Worm (Caenorhabditis elegans): ENCODE results near the gene dgn-1.

dgn-1 gene

ce11 chrX:10909661-10910060, 19.1 kb downstream of the dgn-1 start:
- peak; percentile 30 for TF ChIP-seq nfya-1 (tag; optimal IDR thresholded peaks at IDR 0.05; ENCODE audit: insufficient read depth)
- TF ChIP-seq nhr-12 (tag; optimal IDR thresholded peaks at IDR 0.05): no peak
- peak; percentile 35 for TF ChIP-seq egl-5 (tag; optimal IDR thresholded peaks at IDR 0.05)

- peak; percentile 63 for TF ChIP-seq egl-5 (tag; optimal IDR thresholded peaks at IDR 0.05)
- no peak for TF ChIP-seq egl-27 (tag; optimal IDR thresholded peaks at IDR 0.05)
Measured at ce11 chrX:10907418-10907817, 21.4 kb downstream of the dgn-1 start.

ce11 chrX:10903416-10903815, 25.4 kb downstream of the dgn-1 start:
- TF ChIP-seq jun-1 (tag; optimal IDR thresholded peaks at IDR 0.05): no peak
- peak; percentile 16 for TF ChIP-seq nhr-23 (tag; optimal IDR thresholded peaks at IDR 0.05)
- TF ChIP-seq elt-2 (tag; optimal IDR thresholded peaks at IDR 0.05): peak; percentile 27
- no peak for TF ChIP-seq fkh-2 (tag; optimal IDR thresholded peaks at IDR 0.05)

- TF ChIP-seq nhr-23 (tag; optimal IDR thresholded peaks at IDR 0.05) (peak; percentile 84), pha-4 (tag; optimal IDR thresholded peaks at IDR 0.05) (no peak), nhr-237 (tag; optimal IDR thresholded peaks at IDR 0.05) (no peak), sea-2 (GFP tag; optimal IDR thresholded peaks at IDR 0.05) (no peak)
Measured at ce11 chrX:10902723-10903322, 26.0 kb downstream of the dgn-1 start, which contains the start of gene acbp-3. TSS of gene acbp-3 (plus strand) at chrX:10903272.

ce11 chrX:10901766-10902165, 27.0 kb downstream of the dgn-1 start:
- TF ChIP-seq nhr-28 (tag; optimal IDR thresholded peaks at IDR 0.05): no peak
- peak; percentile 92 for TF ChIP-seq pqm-1 (tag; optimal IDR thresholded peaks at IDR 0.05)
- TF ChIP-seq elt-2 (tag; optimal IDR thresholded peaks at IDR 0.05): peak; percentile 90
- TF ChIP-seq ceh-9 (tag; optimal IDR thresholded peaks at IDR 0.05): no peak
- peak; percentile 31 for TF ChIP-seq jun-1 (tag; optimal IDR thresholded peaks at IDR 0.05)
- peak; percentile 16 for TF ChIP-seq pha-4 (tag; optimal IDR thresholded peaks at IDR 0.05)

ce11 chrX:10900952-10901351, 27.8 kb downstream of the dgn-1 start:
- TF ChIP-seq nhr-237 (tag; optimal IDR thresholded peaks at IDR 0.05): no peak
- peak; percentile 40 for TF ChIP-seq fkh-2 (tag; optimal IDR thresholded peaks at IDR 0.05)
- no peak for TF ChIP-seq aly-2 (tag; optimal IDR thresholded peaks at IDR 0.05)
- TF ChIP-seq pha-4 (tag; optimal IDR thresholded peaks at IDR 0.05): peak; percentile 23
- no peak for TF ChIP-seq ceh-16 (tag; optimal IDR thresholded peaks at IDR 0.05)
- no peak for TF ChIP-seq nhr-25 (tag; optimal IDR thresholded peaks at IDR 0.05)
- peak; percentile 81 for TF ChIP-seq egl-5 (tag; optimal IDR thresholded peaks at IDR 0.05)
- no peak for TF ChIP-seq eor-1 (tag; optimal IDR thresholded peaks at IDR 0.05)
- peak; percentile 11 for TF ChIP-seq hmg-11 (tag; optimal IDR thresholded peaks at IDR 0.05)
- peak; percentile 6 for TF ChIP-seq ceh-28 (tag; optimal IDR thresholded peaks at IDR 0.05)
- TF ChIP-seq ama-1 (optimal IDR thresholded peaks at IDR 0.05): no peak
- peak; percentile 28 for TF ChIP-seq snpc-4 (tag; optimal IDR thresholded peaks at IDR 0.05)
- no peak for TF ChIP-seq ztf-4 (tag; optimal IDR thresholded peaks at IDR 0.05)
- TF ChIP-seq elt-2 (tag; optimal IDR thresholded peaks at IDR 0.05): no peak
- TF ChIP-seq elt-3 (tag; optimal IDR thresholded peaks at IDR 0.05): no peak
- TF ChIP-seq nfya-1 (tag; optimal IDR thresholded peaks at IDR 0.05; ENCODE audit: insufficient read depth): peak; percentile 66
- TF ChIP-seq lsy-12 (tag; optimal IDR thresholded peaks at IDR 0.05): peak; percentile 11
- TF ChIP-seq sea-2 (GFP tag; optimal IDR thresholded peaks at IDR 0.05): no peak
- TF ChIP-seq fkh-10 (GFP tag; optimal IDR thresholded peaks at IDR 0.05): peak; percentile 48
- peak; percentile 33 for TF ChIP-seq lin-15B (tag; optimal IDR thresholded peaks at IDR 0.05)
- peak; percentile 6 for TF ChIP-seq nhr-43 (tag; optimal IDR thresholded peaks at IDR 0.05; ENCODE audit: poor library complexity, severe bottlenecking)
- no peak for TF ChIP-seq tbx-2 (tag; optimal IDR thresholded peaks at IDR 0.05)
- TF ChIP-seq nhr-77 (tag; optimal IDR thresholded peaks at IDR 0.05): no peak
- no peak for TF ChIP-seq nhr-11 (tag; optimal IDR thresholded peaks at IDR 0.05)
- TF ChIP-seq jun-1 (tag; optimal IDR thresholded peaks at IDR 0.05): no peak
- TF ChIP-seq fos-1 (tag; optimal IDR thresholded peaks at IDR 0.05): no peak
- TF ChIP-seq mdl-1 (tag; optimal IDR thresholded peaks at IDR 0.05): peak; percentile 39
- TF ChIP-seq lin-39 (tag; optimal IDR thresholded peaks at IDR 0.05): peak; percentile 64

Measured in whole organism, L3 larva.